Fruit fly (Drosophila melanogaster) whole organism, prepupa: Measurements from ENCODE around the gene CG3348.

Experiments used
- CG16779 ChIP-seq: fragments of 200-800 bp; sonication (Bioruptor generic); optimal IDR thresholded peaks from 3 replicates; lab custom pipeline; 2017; ENCODE audit warnings: missing biosample characterization, mild to moderate bottlenecking, missing genetic modification characterization
- CG4318 ChIP-seq: fragments of 200-800 bp; sonication (Bioruptor generic); optimal IDR thresholded peaks from 3 replicates; lab custom pipeline; 2017; ENCODE audit warnings: missing biosample characterization, mild to moderate bottlenecking, missing genetic modification characterization
- CG8632 ChIP-seq: fragments of 200-800 bp; sonication (Bioruptor generic); optimal IDR thresholded peaks from 3 replicates; lab custom pipeline; 2016; ENCODE audit warnings: missing biosample characterization, missing genetic modification characterization
- Sox14 ChIP-seq: fragments of 200-800 bp; sonication (Bioruptor generic); optimal IDR thresholded peaks from 3 replicates; lab custom pipeline; 2016; ENCODE audit warnings: missing biosample characterization, missing genetic modification characterization
- eg ChIP-seq: fragments of 200-800 bp; sonication (Bioruptor generic); IDR thresholded peaks from 3 replicates; pipeline ENCODE4 v1.3.6; 2022; ENCODE audit warnings: missing biosample characterization, missing genetic modification characterization
- lz ChIP-seq: fragments of 200-800 bp; sonication (Bioruptor generic); optimal IDR thresholded peaks from 3 replicates; lab custom pipeline; 2016; ENCODE audit warnings: missing biosample characterization, missing genetic modification characterization
- pdm3 ChIP-seq: fragments of 200-800 bp; sonication (Bioruptor generic); optimal IDR thresholded peaks from 3 replicates; lab custom pipeline; 2016; ENCODE audit warnings: missing biosample characterization, missing genetic modification characterization

DNA sequence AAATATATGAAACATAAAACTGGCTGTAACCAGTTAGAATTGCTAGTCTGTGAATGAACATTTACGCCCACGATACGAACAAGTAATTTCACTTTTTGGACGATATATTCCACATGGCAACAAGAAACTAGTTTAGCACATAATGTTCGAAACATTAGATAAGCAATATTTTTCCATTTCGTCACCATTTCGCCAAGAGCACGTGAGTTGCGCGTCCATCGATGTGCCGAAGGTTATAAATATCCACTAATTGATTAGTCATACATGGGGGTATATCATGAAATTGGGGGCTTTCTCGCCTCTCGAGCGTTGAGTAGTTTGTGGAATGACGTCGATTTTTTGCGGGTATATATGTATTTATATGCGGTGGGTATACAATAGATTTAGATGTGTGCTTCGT is 2.1 kb upstream of the CG3348 start:
- TF ChIP-seq eg (GFP tag; lab: Robert Waterston, UW) (no peak), CG16779 (tag; lab: Kevin White, UChicago) (no peak), CG8632 (no peak), Sox14 (GFP tag; lab: Kevin White, UChicago) (no peak), pdm3 (GFP tag; lab: Kevin White, UChicago) (no peak), lz (GFP tag; lab: Kevin White, UChicago) (no peak), CG4318 (no peak)
